Worm (Caenorhabditis elegans): Measurements from ENCODE around the gene srx-87.

Gene srx-87

DNA sequence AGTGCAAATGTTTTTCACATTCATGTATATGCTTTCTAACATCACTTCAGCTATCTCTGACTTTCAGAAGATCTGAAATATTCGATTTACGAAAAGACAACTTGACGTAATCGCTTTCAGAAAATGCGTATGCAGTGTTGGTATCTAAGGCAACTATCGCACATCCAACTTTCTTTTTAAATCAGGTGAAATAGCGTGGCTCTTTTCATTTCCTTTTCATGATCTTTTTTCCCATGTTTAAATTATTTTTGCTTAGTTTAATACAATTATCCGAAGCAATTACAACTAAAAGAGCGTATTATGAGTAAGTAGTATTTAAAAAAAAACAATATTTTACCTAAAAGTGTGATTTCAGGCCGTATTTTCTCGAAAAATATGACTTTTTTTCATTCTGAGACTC is 17.9 kb upstream of the srx-87 start, which contains the start of gene F38B7.11:
Gene F38B7.11 (plus strand): TSS at position 301 of the 400 bp plus-strand sequence.
- TF ChIP-seq R02D3.7 (tag; optimal IDR thresholded peaks at IDR 0.05), result no peak
- no peak for TF ChIP-seq nhr-12 (tag; optimal IDR thresholded peaks at IDR 0.05)
- no peak for TF ChIP-seq skn-1 (tag; optimal IDR thresholded peaks at IDR 0.05)
- no peak for TF ChIP-seq F13H6.1 (tag; optimal IDR thresholded peaks at IDR 0.05)
- TF ChIP-seq nhr-23 (tag; optimal IDR thresholded peaks at IDR 0.05), result no peak
- TF ChIP-seq mbf-1 (tag; optimal IDR thresholded peaks at IDR 0.05), result no peak
- no peak for TF ChIP-seq nhr-237 (tag; optimal IDR thresholded peaks at IDR 0.05)
- TF ChIP-seq nhr-10 (tag; optimal IDR thresholded peaks at IDR 0.05), result no peak
- no peak for TF ChIP-seq unc-62 (GFP tag; optimal IDR thresholded peaks at IDR 0.05)

DNA sequence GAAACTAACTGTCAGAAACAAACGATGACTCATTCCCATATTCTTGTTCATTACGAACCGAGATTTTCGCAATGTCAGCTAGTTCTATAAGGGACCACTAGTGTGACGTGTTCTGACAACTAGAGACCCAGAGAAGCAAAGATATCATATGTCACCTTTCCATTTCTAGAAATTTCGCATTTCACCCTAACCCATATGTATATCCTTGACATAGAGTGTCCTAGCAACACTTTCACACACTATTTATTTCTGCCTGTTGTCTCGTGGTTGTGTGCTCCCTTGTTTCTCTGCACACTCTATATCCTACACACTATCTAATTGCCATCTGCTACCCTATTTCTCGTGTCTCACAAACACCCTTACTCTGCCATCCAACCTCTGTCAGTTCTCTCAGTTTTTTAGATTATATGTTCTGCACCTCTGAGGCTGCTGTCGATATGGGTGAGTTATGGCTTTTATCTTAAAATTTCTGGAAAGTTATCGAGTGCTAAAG is 15.7 kb upstream of the srx-87 start, which contains the start of the genes F38B7.17 and F38B7.3:
Gene F38B7.17 (minus strand): TSS at position 51 of the 493 bp plus-strand sequence.
Gene F38B7.3 (plus strand): TSS at position 194 of the 493 bp plus-strand sequence.
- TF ChIP-seq ztf-11 (tag; optimal IDR thresholded peaks at IDR 0.05) (no peak), alr-1 (tag; optimal IDR thresholded peaks at IDR 0.05) (no peak), snpc-4 (tag; optimal IDR thresholded peaks at IDR 0.05) (no peak), ztf-4 (tag; optimal IDR thresholded peaks at IDR 0.05) (peak; percentile 37), unc-39 (tag; optimal IDR thresholded peaks at IDR 0.05) (no peak), R02D3.7 (tag; optimal IDR thresholded peaks at IDR 0.05) (no peak), crh-2 (tag; optimal IDR thresholded peaks at IDR 0.05) (peak; percentile 69), zag-1 (tag; optimal IDR thresholded peaks at IDR 0.05) (no peak), nhr-23 (tag; optimal IDR thresholded peaks at IDR 0.05) (no peak), sma-3 (GFP tag; optimal IDR thresholded peaks at IDR 0.05) (no peak), skn-1 (tag; optimal IDR thresholded peaks at IDR 0.05) (no peak), mdl-1 (tag; optimal IDR thresholded peaks at IDR 0.05) (peak; percentile 69 to 81), unc-55 (GFP tag; optimal IDR thresholded peaks at IDR 0.05) (peak; percentile 44), lin-11 (tag; optimal IDR thresholded peaks at IDR 0.05) (no peak), ceh-16 (tag; optimal IDR thresholded peaks at IDR 0.05) (no peak), sma-9 (GFP tag; optimal IDR thresholded peaks at IDR 0.05) (peak; percentile 70), sma-9 (tag; optimal IDR thresholded peaks at IDR 0.05) (no peak), peb-1 (tag; optimal IDR thresholded peaks at IDR 0.05) (no peak), fos-1 (tag; optimal IDR thresholded peaks at IDR 0.05) (peak; percentile 56), unc-62 (GFP tag; optimal IDR thresholded peaks at IDR 0.05) (no peak), egl-27 (tag; optimal IDR thresholded peaks at IDR 0.05) (no peak), gmeb-1 (tag; optimal IDR thresholded peaks at IDR 0.05) (no peak), mab-5 (tag; optimal IDR thresholded peaks at IDR 0.05) (no peak), mbf-1 (tag; optimal IDR thresholded peaks at IDR 0.05) (no peak), nhr-129 (tag; optimal IDR thresholded peaks at IDR 0.05) (peak; percentile 85), ceh-82 (tag; optimal IDR thresholded peaks at IDR 0.05) (no peak), elt-1 (tag; optimal IDR thresholded peaks at IDR 0.05) (no peak), sem-4 (tag; optimal IDR thresholded peaks at IDR 0.05) (no peak), ZK546.5 (tag; optimal IDR thresholded peaks at IDR 0.05) (no peak), C34F6.9 (tag; optimal IDR thresholded peaks at IDR 0.05) (peak; percentile 89), lin-39 (tag; optimal IDR thresholded peaks at IDR 0.05) (no peak), nhr-25 (tag; optimal IDR thresholded peaks at IDR 0.05) (peak; percentile 78), ama-1 (optimal IDR thresholded peaks at IDR 0.05) (peak; percentile 79), dmd-4 (tag; optimal IDR thresholded peaks at IDR 0.05) (no peak), Y55F3AM.14 (GFP tag; optimal IDR thresholded peaks at IDR 0.05) (no peak), elt-3 (tag; optimal IDR thresholded peaks at IDR 0.05) (no peak), lin-13 (GFP tag; optimal IDR thresholded peaks at IDR 0.05) (peak; percentile 38), nhr-21 (tag; optimal IDR thresholded peaks at IDR 0.05) (peak; percentile 64), nhr-237 (tag; optimal IDR thresholded peaks at IDR 0.05) (no peak), nhr-10 (tag; optimal IDR thresholded peaks at IDR 0.05) (no peak), nhr-6 (tag; optimal IDR thresholded peaks at IDR 0.05) (peak; percentile 50), F13H6.1 (tag; optimal IDR thresholded peaks at IDR 0.05) (peak; percentile 64), blmp-1 (tag; optimal IDR thresholded peaks at IDR 0.05; ENCODE audit: insufficient read depth) (peak; percentile 77), lsy-2 (tag; optimal IDR thresholded peaks at IDR 0.05) (peak in 1 of 2 experiments; percentile 70), nhr-12 (tag; optimal IDR thresholded peaks at IDR 0.05) (no peak), aly-2 (tag; optimal IDR thresholded peaks at IDR 0.05) (no peak), nhr-77 (tag; optimal IDR thresholded peaks at IDR 0.05) (no peak), ztf-1 (GFP tag; conservative IDR thresholded peaks at IDR 0.05) (no peak), nhr-11 (tag; optimal IDR thresholded peaks at IDR 0.05) (no peak)
